Fruit fly (Drosophila melanogaster) whole organism, pupa: Measurements from ENCODE around the gene CG10031.

ENCODE experiments used
- CG10348 ChIP-seq: fragments of 200-800 bp; sonication (Bioruptor generic); IDR thresholded peaks from 2 replicates; pipeline ENCODE4 v1.3.6; 2022; ENCODE audit warnings: missing biosample characterization, missing genetic modification characterization
- CG12605 ChIP-seq: fragments of 200-800 bp; sonication (Bioruptor generic); IDR thresholded peaks from 2 replicates; pipeline ENCODE4 v1.3.6; 2022; ENCODE audit warnings: missing biosample characterization, missing genetic modification characterization
- CG13204 ChIP-seq: fragments of 200-800 bp; sonication (Bioruptor generic); optimal IDR thresholded peaks from 2 replicates; lab custom pipeline; 2018; ENCODE audit warnings: missing biosample characterization, mild to moderate bottlenecking, missing genetic modification characterization, moderate library complexity
- CG14655 ChIP-seq: fragments of 200-800 bp; sonication (Bioruptor generic); optimal IDR thresholded peaks from 3 replicates; lab custom pipeline; 2017; ENCODE audit warnings: mild to moderate bottlenecking, missing biosample characterization, missing genetic modification reagents, missing genetic modification characterization
- CG15710 ChIP-seq: fragments of 200-800 bp; sonication (Bioruptor generic); optimal IDR thresholded peaks from 2 replicates; lab custom pipeline; 2018; ENCODE audit warnings: missing biosample characterization, mild to moderate bottlenecking, missing genetic modification characterization, moderate library complexity
- CG17806 ChIP-seq: fragments of 200-800 bp; sonication (Bioruptor generic); optimal IDR thresholded peaks from 2 replicates; lab custom pipeline; 2018; ENCODE audit warnings: missing biosample characterization, mild to moderate bottlenecking, missing genetic modification characterization, moderate library complexity
- CG32121 ChIP-seq: fragments of 200-800 bp; sonication (Bioruptor generic); IDR thresholded peaks from 2 replicates; pipeline ENCODE4 v1.3.6; 2022; ENCODE audit warnings: missing biosample characterization, missing genetic modification characterization
- CG34367 ChIP-seq: fragments of 200-800 bp; sonication (Bioruptor generic); optimal IDR thresholded peaks from 2 replicates; lab custom pipeline; 2018; ENCODE audit warnings: missing biosample characterization, mild to moderate bottlenecking, missing genetic modification characterization
- CG4496 ChIP-seq: fragments of 200-800 bp; sonication (Bioruptor generic); IDR thresholded peaks from 3 replicates; pipeline ENCODE4 v1.3.6; 2022; ENCODE audit warnings: missing biosample characterization, missing genetic modification characterization
- CG8159 ChIP-seq: fragments of 200-800 bp; sonication (Bioruptor generic); optimal IDR thresholded peaks from 3 replicates; lab custom pipeline; 2018; ENCODE audit warnings: missing biosample characterization, mild to moderate bottlenecking, missing genetic modification characterization, moderate library complexity
- CG8301 ChIP-seq: fragments of 200-800 bp; sonication (Bioruptor generic); optimal IDR thresholded peaks from 2 replicates; lab custom pipeline; 2018; ENCODE audit warnings: missing biosample characterization, mild to moderate bottlenecking, missing genetic modification characterization
- CG9948 ChIP-seq: fragments of 200-800 bp; sonication (Bioruptor generic); optimal IDR thresholded peaks from 2 replicates; lab custom pipeline; 2018; ENCODE audit warnings: missing biosample characterization, mild to moderate bottlenecking, missing genetic modification characterization, moderate library complexity
- D1 ChIP-seq: fragments of 200-800 bp; sonication (Bioruptor generic); optimal IDR thresholded peaks from 2 replicates; lab custom pipeline; 2018; ENCODE audit warnings: missing biosample characterization, mild to moderate bottlenecking, missing genetic modification characterization, moderate library complexity
- EcR ChIP-seq: fragments of 200-800 bp; sonication (Bioruptor generic); optimal IDR thresholded peaks from 3 replicates; lab custom pipeline; 2019; ENCODE audit warnings: missing biosample characterization, missing genetic modification characterization, mild to moderate bottlenecking, moderate library complexity, missing genetic modification reagents
- Ets98B ChIP-seq: fragments of 200-800 bp; sonication (Bioruptor generic); IDR thresholded peaks from 2 replicates; pipeline ENCODE4 v1.3.6; 2022; ENCODE audit warnings: missing biosample characterization, missing genetic modification characterization
- Pif1A ChIP-seq: fragments of 200-800 bp; sonication (Bioruptor generic); optimal IDR thresholded peaks from 3 replicates; lab custom pipeline; 2016; ENCODE audit warnings: missing biosample characterization, missing genetic modification characterization
- Pif1B ChIP-seq: fragments of 200-800 bp; sonication (Bioruptor generic); optimal IDR thresholded peaks from 3 replicates; lab custom pipeline; 2016; ENCODE audit warnings: missing biosample characterization, missing genetic modification characterization
- Snoo ChIP-seq: fragments of 200-800 bp; sonication (Bioruptor generic); optimal IDR thresholded peaks from 3 replicates; lab custom pipeline; 2017; ENCODE audit warnings: missing biosample characterization, mild to moderate bottlenecking, missing genetic modification characterization, inconsistent platforms
- fd96Ca ChIP-seq: fragments of 200-800 bp; sonication (Bioruptor generic); IDR thresholded peaks from 3 replicates; pipeline ENCODE4 v1.3.6; 2022; ENCODE audit warnings: missing biosample characterization, missing genetic modification characterization
- gl ChIP-seq: fragments of 200-800 bp; sonication (Bioruptor generic); optimal IDR thresholded peaks from 2 replicates; lab custom pipeline; 2018; ENCODE audit warnings: missing biosample characterization, mild to moderate bottlenecking, missing genetic modification characterization
- rn ChIP-seq: fragments of 200-800 bp; sonication (Bioruptor generic); IDR thresholded peaks from 2 replicates; pipeline ENCODE4 v1.3.6; 2022; ENCODE audit warnings: missing biosample characterization, missing genetic modification characterization

Gene CG10031

dm6 chr2L:3700374-3700773 lies 1.5 kb upstream of the CG10031 start, which contains the start of gene Sfp24C1:
Sfp24C1 (plus strand) TSS chr2L:3700674.
- no peak for TF ChIP-seq CG10348 (GFP tag; lab: Robert Waterston, UW)
- TF ChIP-seq fd96Ca (GFP tag; lab: Robert Waterston, UW), result no peak
- TF ChIP-seq Pif1A (GFP tag; lab: Kevin White, UChicago), result no peak
- no peak for TF ChIP-seq CG17806
- TF ChIP-seq CG4496 (GFP tag; lab: Robert Waterston, UW), result no peak
- no peak for TF ChIP-seq rn (GFP tag; lab: Robert Waterston, UW)
- TF ChIP-seq Snoo (tag; lab: Kevin White, UChicago), result no peak
- no peak for TF ChIP-seq CG8301 (tag; lab: Kevin White, UChicago)
- no peak for TF ChIP-seq CG13204
- TF ChIP-seq D1 (tag; lab: Kevin White, UChicago), result no peak

dm6 chr2L:3699895-3700294 lies 1.0 kb upstream of the CG10031 start, which contains the start of gene CG42465:
CG42465 (plus strand) TSS chr2L:3700195.
- TF ChIP-seq Ets98B (GFP tag; lab: Robert Waterston, UW), result no peak
- no peak for TF ChIP-seq CG32121 (GFP tag; lab: Robert Waterston, UW)
- no peak for TF ChIP-seq CG8301 (tag; lab: Kevin White, UChicago)
- no peak for TF ChIP-seq CG34367 (tag; lab: Kevin White, UChicago)
- no peak for TF ChIP-seq CG14655
- TF ChIP-seq CG10348 (GFP tag; lab: Robert Waterston, UW), result no peak
- TF ChIP-seq D1 (tag; lab: Kevin White, UChicago), result no peak
- TF ChIP-seq EcR (GFP tag; lab: Kevin White, UChicago), result no peak
- TF ChIP-seq CG17806, result no peak
- no peak for TF ChIP-seq CG9948 (tag; lab: Kevin White, UChicago)
- no peak for TF ChIP-seq CG4496 (GFP tag; lab: Robert Waterston, UW)
- no peak for TF ChIP-seq CG15710 (tag; lab: Kevin White, UChicago)
- TF ChIP-seq CG13204, result no peak
- TF ChIP-seq Pif1B (GFP tag; lab: Kevin White, UChicago), result no peak
- no peak for TF ChIP-seq Pif1A (GFP tag; lab: Kevin White, UChicago)
- no peak for TF ChIP-seq CG8159 (tag; lab: Kevin White, UChicago)
- TF ChIP-seq rn (GFP tag; lab: Robert Waterston, UW), result no peak
- no peak for TF ChIP-seq CG12605 (GFP tag; lab: Robert Waterston, UW)
- TF ChIP-seq, all 21 proteins: peak for 0

- TF ChIP-seq Ets98B (GFP tag; lab: Robert Waterston, UW), result no peak
- no peak for TF ChIP-seq Pif1A (GFP tag; lab: Kevin White, UChicago)
- no peak for TF ChIP-seq EcR (GFP tag; lab: Kevin White, UChicago)
- no peak for TF ChIP-seq CG34367 (tag; lab: Kevin White, UChicago)
- TF ChIP-seq CG14655, result no peak
- no peak for TF ChIP-seq CG4496 (GFP tag; lab: Robert Waterston, UW)
- no peak for TF ChIP-seq D1 (tag; lab: Kevin White, UChicago)
- TF ChIP-seq CG8301 (tag; lab: Kevin White, UChicago), result no peak
These were observed 1.1 kb downstream of the CG10031 start, which contains the start of gene CG3604 for dm6 chr2L:3697772-3698171. CG3604 (minus strand) TSS chr2L:3697872.

- no peak for TF ChIP-seq Pif1A (GFP tag; lab: Kevin White, UChicago)
- TF ChIP-seq CG32121 (GFP tag; lab: Robert Waterston, UW), result no peak
- no peak for TF ChIP-seq CG13204
These were observed 2.5 kb downstream of the CG10031 start, which contains the start of gene IM33 for dm6 chr2L:3696438-3696837. IM33 (minus strand) TSS chr2L:3696658.

dm6 chr2L:3695361-3695818 lies 3.5 kb downstream of the CG10031 start, which contains the start of gene CG16713:
CG16713 (minus strand) TSS chr2L:3695411.
- TF ChIP-seq Pif1B (GFP tag; lab: Kevin White, UChicago) (no peak), Pif1A (GFP tag; lab: Kevin White, UChicago) (no peak), CG4496 (GFP tag; lab: Robert Waterston, UW) (no peak), rn (GFP tag; lab: Robert Waterston, UW) (no peak)

dm6 chr2L:3694920-3695319 lies 4.0 kb downstream of the CG10031 start, which contains the start of gene CG43165:
CG43165 (minus strand) TSS chr2L:3695020.
- no peak for TF ChIP-seq CG15710 (tag; lab: Kevin White, UChicago)
- 0 out of 3 replicates have a peak, but pooled peaks have one; percentile 19 for TF ChIP-seq CG4496 (GFP tag; lab: Robert Waterston, UW)
- TF ChIP-seq, all 21 proteins: peak for 1

- TF ChIP-seq CG13204 (no peak), CG32121 (GFP tag; lab: Robert Waterston, UW) (no peak), Pif1A (GFP tag; lab: Kevin White, UChicago) (no peak), gl (tag; lab: Kevin White, UChicago) (no peak), Ets98B (GFP tag; lab: Robert Waterston, UW) (no peak), CG14655 (no peak), fd96Ca (GFP tag; lab: Robert Waterston, UW) (no peak), D1 (tag; lab: Kevin White, UChicago) (no peak), CG8159 (tag; lab: Kevin White, UChicago) (no peak), Pif1B (GFP tag; lab: Kevin White, UChicago) (no peak), CG34367 (tag; lab: Kevin White, UChicago) (no peak), CG4496 (GFP tag; lab: Robert Waterston, UW) (no peak), CG15710 (tag; lab: Kevin White, UChicago) (no peak), CG9948 (tag; lab: Kevin White, UChicago) (no peak), EcR (GFP tag; lab: Kevin White, UChicago) (no peak), CG8301 (tag; lab: Kevin White, UChicago) (no peak)
These were observed 5.1 kb downstream of the CG10031 start, which contains the start of gene Acp24A4 for dm6 chr2L:3693805-3694204. Acp24A4 (minus strand) TSS chr2L:3693905.
